Worm (Caenorhabditis elegans): ENCODE measurements around the gene C05G5.3.

Gene C05G5.3

ce11 chrX:14792315-14793197, 40.7 kb upstream of the C05G5.3 start:
- peak; percentile 25 for TF ChIP-seq repo-1 (tag; optimal IDR thresholded peaks at IDR 0.05)
- TF ChIP-seq snpc-1.3 (tag; optimal IDR thresholded peaks at IDR 0.05; ENCODE audit: insufficient read depth) = no peak
- TF ChIP-seq madf-10 (tag; optimal IDR thresholded peaks at IDR 0.05) = peak; percentile 17
- 0 out of 2 replicates have a peak, but pooled peaks have one; percentile 33 for TF ChIP-seq lin-26 (GFP tag; IDR thresholded peaks at IDR 0.05)
- TF ChIP-seq lir-1 (GFP tag; conservative IDR thresholded peaks at IDR 0.05) = no peak
- TF ChIP-seq ets-4 (GFP tag; optimal IDR thresholded peaks at IDR 0.05) = no peak
- TF ChIP-seq nhr-80 (tag; optimal IDR thresholded peaks at IDR 0.05) = peak; percentile 31
- TF ChIP-seq F52B5.7 (tag; optimal IDR thresholded peaks at IDR 0.05) = no peak
- 0 out of 2 replicates have a peak, but pooled peaks have one; percentile 3 for TF ChIP-seq F37B4.10 (GFP tag; IDR thresholded peaks at IDR 0.05)
- TF ChIP-seq madf-3 (GFP tag; IDR thresholded peaks at IDR 0.05) = 0 out of 2 replicates have a peak, but pooled peaks have one; percentile 63
- peak; percentile 88 for TF ChIP-seq ama-1 (optimal IDR thresholded peaks at IDR 0.05)
- TF ChIP-seq ama-1 (GFP tag; optimal IDR thresholded peaks at IDR 0.05) = no peak
- no peak for TF ChIP-seq sea-2 (GFP tag; IDR thresholded peaks at IDR 0.05)
- no peak for TF ChIP-seq atf-7 (tag; optimal IDR thresholded peaks at IDR 0.05)
- peak; percentile 21 for TF ChIP-seq lin-40 (tag; optimal IDR thresholded peaks at IDR 0.05)
- no peak for TF ChIP-seq snpc-3.4 (tag; optimal IDR thresholded peaks at IDR 0.05)
- no peak for TF ChIP-seq C17E4.6 (GFP tag; IDR thresholded peaks at IDR 0.05)

- TF ChIP-seq ama-1 (optimal IDR thresholded peaks at IDR 0.05) (peak; percentile 81), ama-1 (GFP tag; optimal IDR thresholded peaks at IDR 0.05) (no peak), zfh-2 (GFP tag; conservative IDR thresholded peaks at IDR 0.05) (peak; percentile 44; the same call in 1 of the 2 replicates), F39B2.1 (GFP tag; IDR thresholded peaks at IDR 0.05) (no peak), pha-4 (tag; optimal IDR thresholded peaks at IDR 0.05) (no peak), ZK185.1 (tag; optimal IDR thresholded peaks at IDR 0.05; ENCODE audit: poor library complexity, severe bottlenecking) (no peak), egrh-3 (GFP tag; IDR thresholded peaks at IDR 0.05) (no peak), nhr-27 (tag; optimal IDR thresholded peaks at IDR 0.05) (peak; percentile 44)
These were observed 39.5 kb upstream of the C05G5.3 start for ce11 chrX:14791195-14791739.

- TF ChIP-seq tbp1 (GFP tag; optimal IDR thresholded peaks at IDR 0.05) (peak; percentile 42), F37B4.10 (GFP tag; IDR thresholded peaks at IDR 0.05) (0 out of 2 replicates have a peak, but pooled peaks have one; percentile 66), F52B5.7 (tag; optimal IDR thresholded peaks at IDR 0.05) (no peak), tlf-1 (GFP tag; optimal IDR thresholded peaks at IDR 0.05) (peak; percentile 24), B0336.3 (GFP tag; IDR thresholded peaks at IDR 0.05) (peak; percentile 51; the same call in 1 of the 2 replicates), B0261.1 (tag; optimal IDR thresholded peaks at IDR 0.05) (no peak), attf-3 (GFP tag; conservative IDR thresholded peaks at IDR 0.05) (no peak), snpc-4 (GFP tag; optimal IDR thresholded peaks at IDR 0.05) (no peak), snpc-4 (tag; optimal IDR thresholded peaks at IDR 0.05) (peak in 2 of 4 experiments; percentile 37 to 62), ceh-40 (GFP tag; IDR thresholded peaks at IDR 0.05) (no peak), egl-44 (GFP tag; IDR thresholded peaks at IDR 0.05) (peak; percentile 74; the same call in 1 of the 2 replicates), zfh-2 (GFP tag; conservative IDR thresholded peaks at IDR 0.05) (peak; percentile 70; the same call in 1 of the 2 replicates), dox-1 (GFP tag; IDR thresholded peaks at IDR 0.05) (0 out of 2 replicates have a peak, but pooled peaks have one; percentile 36), somi-1 (GFP tag; optimal IDR thresholded peaks at IDR 0.05) (peak; percentile 59), cebp-1 (GFP tag; IDR thresholded peaks at IDR 0.05) (no peak), cebp-1 (tag; optimal IDR thresholded peaks at IDR 0.05) (peak; percentile 79), ztf-28 (GFP tag; IDR thresholded peaks at IDR 0.05) (no peak), nhr-90 (tag; optimal IDR thresholded peaks at IDR 0.05) (peak; percentile 32), C17E4.6 (GFP tag; IDR thresholded peaks at IDR 0.05) (no peak), K12H6.12 (tag; optimal IDR thresholded peaks at IDR 0.05) (no peak), K11D2.4 (GFP tag; IDR thresholded peaks at IDR 0.05) (no peak), dpl-1 (GFP tag; optimal IDR thresholded peaks at IDR 0.05) (no peak), die-1 (tag; optimal IDR thresholded peaks at IDR 0.05) (peak; percentile 46)
These were observed 38.7 kb upstream of the C05G5.3 start, which contains the start of gene tatn-1 for ce11 chrX:14790320-14791048. Gene tatn-1, plus strand, starts transcription at chrX:14791008.
